Worm (Caenorhabditis elegans): ENCODE results near the gene mdt-29.

mdt-29 gene

ce11 chrIII:13755689-13756088 lies 17.3 kb upstream of the mdt-29 start, which contains the start of gene toca-2 (continued):
- TF ChIP-seq snpc-3.4 (tag; optimal IDR thresholded peaks at IDR 0.05): no peak
- TF ChIP-seq lsl-1 (GFP tag; optimal IDR thresholded peaks at IDR 0.05): peak; percentile 93
- no peak for TF ChIP-seq nhr-90 (tag; optimal IDR thresholded peaks at IDR 0.05)
- no peak for TF ChIP-seq lsy-27 (tag; optimal IDR thresholded peaks at IDR 0.05; ENCODE audit: borderline replicate concordance, insufficient read depth)
- peak; percentile 87 for TF ChIP-seq xnd-1 (tag; optimal IDR thresholded peaks at IDR 0.05)
- no peak for TF ChIP-seq Y79H2A.3 (GFP tag; conservative IDR thresholded peaks at IDR 0.05)

- TF ChIP-seq zfh-2 (GFP tag; conservative IDR thresholded peaks at IDR 0.05) (peak; percentile 55; the same call in 1 of the 2 replicates), ztf-25 (GFP tag; IDR thresholded peaks at IDR 0.05) (no peak), hsf-1 (GFP tag; IDR thresholded peaks at IDR 0.05) (0 out of 2 replicates have a peak, but pooled peaks have one; percentile 28), egrh-3 (GFP tag; IDR thresholded peaks at IDR 0.05) (0 out of 2 replicates have a peak, but pooled peaks have one; percentile 12), ZK185.1 (tag; optimal IDR thresholded peaks at IDR 0.05; ENCODE audit: poor library complexity, severe bottlenecking) (no peak)
Measured at ce11 chrIII:13759691-13760090, 13.3 kb upstream of the mdt-29 start.

DNA sequence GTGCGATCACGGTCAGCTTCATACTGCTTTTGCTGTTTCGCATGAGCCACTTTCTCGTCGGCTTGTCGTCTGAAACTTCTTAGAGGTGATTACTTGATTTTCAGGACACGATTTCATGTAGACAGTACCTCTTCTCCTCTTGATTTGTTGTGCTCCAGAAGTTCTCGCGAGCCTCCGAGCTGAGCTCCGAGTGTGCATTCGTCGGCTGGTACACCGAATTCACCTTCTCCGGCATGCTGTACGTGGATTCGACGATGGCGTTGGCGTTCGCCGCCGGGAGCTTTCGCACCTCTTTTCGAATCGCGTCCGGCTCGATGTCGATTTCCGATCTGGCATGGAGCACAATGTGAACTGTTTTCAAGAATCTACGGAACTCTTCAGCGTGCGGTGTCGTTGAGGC lies 12.0 kb upstream of the mdt-29 start:
- TF ChIP-seq dpff-1 (tag; optimal IDR thresholded peaks at IDR 0.05): no peak
- no peak for TF ChIP-seq hmg-20 (GFP tag; IDR thresholded peaks at IDR 0.05)
- TF ChIP-seq zfh-2 (GFP tag; conservative IDR thresholded peaks at IDR 0.05): 0 out of 2 replicates have a peak, but pooled peaks have one; percentile 42
- no peak for TF ChIP-seq ama-1 (optimal IDR thresholded peaks at IDR 0.05)
- TF ChIP-seq ama-1 (GFP tag; optimal IDR thresholded peaks at IDR 0.05): no peak
- TF ChIP-seq hlh-12 (tag; optimal IDR thresholded peaks at IDR 0.05): no peak

- TF ChIP-seq nhr-80 (tag; optimal IDR thresholded peaks at IDR 0.05) (peak; percentile 66), F23B12.7 (tag; optimal IDR thresholded peaks at IDR 0.05; ENCODE audit: insufficient read depth) (peak; percentile 3), akir-1 (GFP tag; optimal IDR thresholded peaks at IDR 0.05) (no peak), cebp-1 (GFP tag; IDR thresholded peaks at IDR 0.05) (peak; percentile 66; the same call in 1 of the 2 replicates), cebp-1 (tag; optimal IDR thresholded peaks at IDR 0.05) (peak; percentile 86)
Measured at ce11 chrIII:13762046-13762445, 10.9 kb upstream of the mdt-29 start, which contains the start of gene dbn-1. Gene dbn-1 (minus strand): TSS chrIII:13762069.

ce11 chrIII:13763260-13764112 lies 9.5 kb upstream of the mdt-29 start:
- TF ChIP-seq hmg-1.2 (GFP tag; IDR thresholded peaks at IDR 0.05): peak; percentile 36; the same call in 1 of the 2 replicates
- TF ChIP-seq tlf-1 (GFP tag; optimal IDR thresholded peaks at IDR 0.05): peak; percentile 5
- no peak for TF ChIP-seq zim-3 (tag; optimal IDR thresholded peaks at IDR 0.05)
- TF ChIP-seq cebp-1 (GFP tag; IDR thresholded peaks at IDR 0.05): no peak
- peak; percentile 44 for TF ChIP-seq cebp-1 (tag; optimal IDR thresholded peaks at IDR 0.05)
- peak; percentile 33; the same call in 1 of the 2 replicates for TF ChIP-seq aptf-3 (GFP tag; IDR thresholded peaks at IDR 0.05)
- peak; percentile 23 for TF ChIP-seq K12H6.12 (tag; optimal IDR thresholded peaks at IDR 0.05)
- TF ChIP-seq atf-7 (tag; optimal IDR thresholded peaks at IDR 0.05): no peak
- no peak for TF ChIP-seq sdz-38 (tag; optimal IDR thresholded peaks at IDR 0.05)
- TF ChIP-seq F57C9.4 (tag; optimal IDR thresholded peaks at IDR 0.05): no peak
- TF ChIP-seq T26A5.8 (tag; optimal IDR thresholded peaks at IDR 0.05): no peak
- TF ChIP-seq bed-1 (GFP tag; IDR thresholded peaks at IDR 0.05): no peak
- peak; percentile 9 for TF ChIP-seq attf-5 (GFP tag; optimal IDR thresholded peaks at IDR 0.05)
- 0 out of 2 replicates have a peak, but pooled peaks have one; percentile 31 for TF ChIP-seq lin-26 (GFP tag; IDR thresholded peaks at IDR 0.05)
- TF ChIP-seq ceh-40 (GFP tag; IDR thresholded peaks at IDR 0.05): no peak
- no peak for TF ChIP-seq ceh-58 (GFP tag; IDR thresholded peaks at IDR 0.05)
- TF ChIP-seq F55B11.4 (tag; optimal IDR thresholded peaks at IDR 0.05; ENCODE audit: borderline replicate concordance, insufficient read depth): no peak
- TF ChIP-seq hsf-1 (GFP tag; IDR thresholded peaks at IDR 0.05): peak; percentile 40; the same call in 1 of the 2 replicates
- no peak for TF ChIP-seq sptf-2 (GFP tag; optimal IDR thresholded peaks at IDR 0.05)
- no peak for TF ChIP-seq akir-1 (GFP tag; optimal IDR thresholded peaks at IDR 0.05)
- TF ChIP-seq lag-1 (GFP tag; IDR thresholded peaks at IDR 0.05): no peak
- TF ChIP-seq B0035.1 (tag; optimal IDR thresholded peaks at IDR 0.05): peak; percentile 33
- no peak for TF ChIP-seq ztf-25 (GFP tag; IDR thresholded peaks at IDR 0.05)
- peak; percentile 23 for TF ChIP-seq lin-40 (tag; optimal IDR thresholded peaks at IDR 0.05)
